Fruit fly (Drosophila melanogaster): ENCODE results near the gene CG42655.

The CG42655 gene

DNA sequence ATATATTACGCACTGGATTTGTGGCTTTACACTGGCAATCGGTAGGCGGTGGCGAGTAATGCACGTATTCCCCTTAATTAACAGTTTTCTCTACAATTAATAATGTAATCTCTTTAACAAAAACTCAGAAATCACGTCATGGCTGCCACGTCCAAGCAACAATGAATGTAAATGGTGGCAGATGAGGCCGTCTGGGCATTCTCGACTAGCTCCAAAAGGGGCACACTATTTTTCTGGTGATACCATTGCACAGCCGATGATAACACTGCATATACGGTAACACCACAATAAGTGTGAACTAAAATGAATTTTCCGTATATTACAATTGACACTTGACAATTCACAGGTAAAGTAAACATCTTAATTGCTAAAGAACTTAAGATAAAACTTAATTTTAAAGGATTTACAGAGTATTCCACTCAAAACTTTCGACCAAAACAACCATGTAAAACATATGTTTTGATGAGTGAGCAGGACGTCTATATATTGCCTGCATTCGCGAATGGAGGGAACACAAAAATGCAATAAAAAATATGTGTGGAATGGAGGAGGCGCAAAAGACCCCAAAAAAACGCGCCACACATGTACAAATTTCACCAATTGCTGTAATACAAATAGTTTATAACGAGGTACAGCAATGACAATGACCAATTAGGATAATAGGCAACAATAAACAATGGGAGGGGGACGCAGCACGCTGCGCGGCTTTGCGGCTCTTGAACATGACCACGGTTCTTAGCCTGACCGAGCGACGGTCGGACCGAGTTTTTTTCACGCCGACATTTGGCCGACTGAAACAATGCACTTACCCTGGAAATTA is 44.1 kb downstream of the CG42655 start (continued):
- no peak for TF ChIP-seq Ssrp (tag; optimal IDR thresholded peaks at IDR 0.05)
- TF ChIP-seq CG2202 (tag; optimal IDR thresholded peaks at IDR 0.05): peak; percentile 15
- peak; percentile 40 for TF ChIP-seq nmo (GFP tag; optimal IDR thresholded peaks at IDR 0.05)
- no peak for TF ChIP-seq CG31388 (GFP tag; optimal IDR thresholded peaks at IDR 0.05)
- TF ChIP-seq mirr (GFP tag; optimal IDR thresholded peaks at IDR 0.05): peak; percentile 63
- TF ChIP-seq ara (GFP tag; IDR thresholded peaks at IDR 0.05): no peak
- no peak for TF ChIP-seq CG11247 (GFP tag; IDR thresholded peaks at IDR 0.05)
- no peak for TF ChIP-seq CG12219 (GFP tag; optimal IDR thresholded peaks at IDR 0.05)
- TF ChIP-seq pfk (GFP tag; optimal IDR thresholded peaks at IDR 0.05): no peak
- peak; percentile 32 for TF ChIP-seq CG4707 (GFP tag; optimal IDR thresholded peaks at IDR 0.05)
- TF ChIP-seq sima (GFP tag; optimal IDR thresholded peaks at IDR 0.05): no peak
- no peak for TF ChIP-seq CG43689 (GFP tag; IDR thresholded peaks at IDR 0.05)
- TF ChIP-seq kay (GFP tag; optimal IDR thresholded peaks at IDR 0.05): no peak
- TF ChIP-seq CG6654 (GFP tag; optimal IDR thresholded peaks at IDR 0.05): no peak
- no peak for TF ChIP-seq mam (GFP tag; optimal IDR thresholded peaks at IDR 0.05)
- TF ChIP-seq ssp (GFP tag; IDR thresholded peaks at IDR 0.05): no peak
- no peak for TF ChIP-seq CG4820 (GFP tag; optimal IDR thresholded peaks at IDR 0.05)
- no peak for TF ChIP-seq CG8359 (GFP tag; optimal IDR thresholded peaks at IDR 0.05; ENCODE audit: borderline replicate concordance)
- no peak for TF ChIP-seq pum (GFP tag; optimal IDR thresholded peaks at IDR 0.05)
- no peak for TF ChIP-seq exex (tag; optimal IDR thresholded peaks at IDR 0.05)
- no peak for TF ChIP-seq Antp (GFP tag; optimal IDR thresholded peaks at IDR 0.05)
- TF ChIP-seq sob (GFP tag; IDR thresholded peaks at IDR 0.05): no peak
- TF ChIP-seq Sin3A (optimal IDR thresholded peaks at IDR 0.05): peak; percentile 28
- no peak for TF ChIP-seq dpn (GFP tag; optimal IDR thresholded peaks at IDR 0.05)
- TF ChIP-seq MESR4 (GFP tag; optimal IDR thresholded peaks at IDR 0.05): peak; percentile 60
- TF ChIP-seq Scr (GFP tag; IDR thresholded peaks at IDR 0.05; ENCODE audit: partially characterized antibody): 0 out of 2 replicates have a peak, but pooled peaks have one; percentile 17
- TF ChIP-seq Side (GFP tag; optimal IDR thresholded peaks at IDR 0.05): no peak
- no peak for TF ChIP-seq tio (GFP tag; optimal IDR thresholded peaks at IDR 0.05)
- peak in 1 of 2 experiments; percentile 25 for TF ChIP-seq Hr51 (GFP tag; optimal IDR thresholded peaks at IDR 0.05)
- no peak for TF ChIP-seq gem (tag; optimal IDR thresholded peaks at IDR 0.05)
- no peak for TF ChIP-seq CG7987 (GFP tag; optimal IDR thresholded peaks at IDR 0.05)
- no peak for TF ChIP-seq eve (GFP tag; optimal IDR thresholded peaks at IDR 0.05)
- TF ChIP-seq CG9797 (GFP tag; optimal IDR thresholded peaks at IDR 0.05): peak; percentile 94
- TF ChIP-seq CG9609 (GFP tag; optimal IDR thresholded peaks at IDR 0.05): no peak
- TF ChIP-seq wdn (GFP tag; IDR thresholded peaks at IDR 0.05): no peak
- TF ChIP-seq Aef1 (GFP tag; IDR thresholded peaks at IDR 0.05): no peak
- TF ChIP-seq fd3F (GFP tag; optimal IDR thresholded peaks at IDR 0.05): no peak
- TF ChIP-seq hkb (optimal IDR thresholded peaks at IDR 0.05): no peak
- no peak for TF ChIP-seq hkb (GFP tag; IDR thresholded peaks at IDR 0.05)
- TF ChIP-seq jing (GFP tag; optimal IDR thresholded peaks at IDR 0.05): no peak
- TF ChIP-seq ci (GFP tag; IDR thresholded peaks at IDR 0.05): peak; percentile 59; the same call in 2 of the 3 replicates
- TF ChIP-seq CG3847 (GFP tag; IDR thresholded peaks at IDR 0.05): peak; percentile 41
- TF ChIP-seq CG11723 (GFP tag; optimal IDR thresholded peaks at IDR 0.05): peak; percentile 14
- TF ChIP-seq tll (GFP tag; optimal IDR thresholded peaks at IDR 0.05): no peak
- TF ChIP-seq Optix (GFP tag; IDR thresholded peaks at IDR 0.05): no peak
- no peak for TF ChIP-seq CG2129 (GFP tag; IDR thresholded peaks at IDR 0.05; ENCODE audit: partially characterized antibody)
- no peak for TF ChIP-seq sc (optimal IDR thresholded peaks at IDR 0.05)
- TF ChIP-seq sc (GFP tag; optimal IDR thresholded peaks at IDR 0.05): no peak
- TF ChIP-seq CG13775 (GFP tag; optimal IDR thresholded peaks at IDR 0.05): no peak
- TF ChIP-seq CG11696 (GFP tag; IDR thresholded peaks at IDR 0.05): no peak
